Worm (Caenorhabditis elegans): ENCODE results near the gene rpn-2.

rpn-2 gene

ce11 chrIII:6198378-6199234, at the start of gene rpn-2, which contains the start of gene C23G10.7:
Gene rpn-2, plus strand, starts transcription at chrIII:6199184.
Gene C23G10.7, minus strand, starts transcription at chrIII:6198414.
- TF ChIP-seq W03F9.2 (tag; optimal IDR thresholded peaks at IDR 0.05) (peak; percentile 78), him-1 (tag; optimal IDR thresholded peaks at IDR 0.05) (no peak)

- TF ChIP-seq him-1 (tag; optimal IDR thresholded peaks at IDR 0.05) = no peak
- TF ChIP-seq W03F9.2 (tag; optimal IDR thresholded peaks at IDR 0.05) = peak; percentile 27
- no peak for TF ChIP-seq dao-5 (tag; optimal IDR thresholded peaks at IDR 0.05)
Observed at ce11 chrIII:6149467-6150072, 49.4 kb upstream of the rpn-2 start, which contains the start of the genes wht-7 and Y42G9A.1. Gene wht-7, minus strand, starts transcription at chrIII:6149597. Gene Y42G9A.1, plus strand, starts transcription at chrIII:6149961.

ce11 chrIII:6154586-6154985, 44.4 kb upstream of the rpn-2 start:
- TF ChIP-seq him-1 (tag; optimal IDR thresholded peaks at IDR 0.05) = no peak

ce11 chrIII:6155787-6156186, 43.2 kb upstream of the rpn-2 start:
- TF ChIP-seq dao-5 (tag; optimal IDR thresholded peaks at IDR 0.05) (no peak), him-1 (tag; optimal IDR thresholded peaks at IDR 0.05) (no peak), W03F9.2 (tag; optimal IDR thresholded peaks at IDR 0.05) (no peak)

- TF ChIP-seq him-1 (tag; optimal IDR thresholded peaks at IDR 0.05) = no peak
- TF ChIP-seq W03F9.2 (tag; optimal IDR thresholded peaks at IDR 0.05) = no peak
- TF ChIP-seq dao-5 (tag; optimal IDR thresholded peaks at IDR 0.05) = no peak
Observed at ce11 chrIII:6157708-6158321, 41.2 kb upstream of the rpn-2 start, which contains the start of gene anmt-2. Gene anmt-2, minus strand, starts transcription at chrIII:6157758.

- TF ChIP-seq W03F9.2 (tag; optimal IDR thresholded peaks at IDR 0.05) = peak; percentile 23
- TF ChIP-seq him-1 (tag; optimal IDR thresholded peaks at IDR 0.05) = peak; percentile 46
- TF ChIP-seq dao-5 (tag; optimal IDR thresholded peaks at IDR 0.05) = no peak
Observed at ce11 chrIII:6158642-6159475, 40.1 kb upstream of the rpn-2 start, which contains the start of gene nfm-1. Gene nfm-1, plus strand, starts transcription at chrIII:6159453.

ce11 chrIII:6163381-6163780, 35.6 kb upstream of the rpn-2 start:
- TF ChIP-seq him-1 (tag; optimal IDR thresholded peaks at IDR 0.05) (no peak), dao-5 (tag; optimal IDR thresholded peaks at IDR 0.05) (no peak), W03F9.2 (tag; optimal IDR thresholded peaks at IDR 0.05) (no peak)

- TF ChIP-seq him-1 (tag; optimal IDR thresholded peaks at IDR 0.05) = no peak
- no peak for TF ChIP-seq W03F9.2 (tag; optimal IDR thresholded peaks at IDR 0.05)
- no peak for TF ChIP-seq dao-5 (tag; optimal IDR thresholded peaks at IDR 0.05)
Observed at ce11 chrIII:6164253-6164971, 34.6 kb upstream of the rpn-2 start, which contains the start of gene F42A10.9. Gene F42A10.9, plus strand, starts transcription at chrIII:6164573.

ce11 chrIII:6165240-6165639, 33.7 kb upstream of the rpn-2 start:
- no peak for TF ChIP-seq W03F9.2 (tag; optimal IDR thresholded peaks at IDR 0.05)
- TF ChIP-seq dao-5 (tag; optimal IDR thresholded peaks at IDR 0.05) = no peak
- TF ChIP-seq him-1 (tag; optimal IDR thresholded peaks at IDR 0.05) = no peak

ce11 chrIII:6166634-6167033, 32.4 kb upstream of the rpn-2 start:
- TF ChIP-seq W03F9.2 (tag; optimal IDR thresholded peaks at IDR 0.05) (no peak), him-1 (tag; optimal IDR thresholded peaks at IDR 0.05) (no peak), dao-5 (tag; optimal IDR thresholded peaks at IDR 0.05) (no peak)

- TF ChIP-seq W03F9.2 (tag; optimal IDR thresholded peaks at IDR 0.05) = peak; percentile 13
- no peak for TF ChIP-seq him-1 (tag; optimal IDR thresholded peaks at IDR 0.05)
Observed at ce11 chrIII:6168497-6169227, 30.3 kb upstream of the rpn-2 start, which contains the start of gene efk-1. Gene efk-1, minus strand, starts transcription at chrIII:6168547.

ce11 chrIII:6170038-6170437, 28.9 kb upstream of the rpn-2 start:
- TF ChIP-seq dao-5 (tag; optimal IDR thresholded peaks at IDR 0.05) = no peak
- TF ChIP-seq W03F9.2 (tag; optimal IDR thresholded peaks at IDR 0.05) = peak; percentile 37
